Fruit fly (Drosophila melanogaster) whole organism, prepupa: Measurements from ENCODE around the gene Swip-1.

Experiments used
- Blimp-1 ChIP-seq: fragments of 200-800 bp; sonication (Bioruptor generic); optimal IDR thresholded peaks from 3 replicates; lab custom pipeline; 2017; ENCODE audit warnings: missing biosample characterization, missing genetic modification characterization, mild to moderate bottlenecking, moderate library complexity, missing genetic modification reagents
- CG10631 ChIP-seq: fragments of 200-800 bp; sonication (Bioruptor generic); optimal IDR thresholded peaks from 2 replicates; lab custom pipeline; 2016; ENCODE audit warnings: missing biosample characterization, missing genetic modification characterization
- CG10669 ChIP-seq: fragments of 200-800 bp; sonication (Bioruptor generic); optimal IDR thresholded peaks from 3 replicates; lab custom pipeline; 2018; ENCODE audit warnings: missing biosample characterization, mild to moderate bottlenecking, missing genetic modification characterization, moderate library complexity
- CG11762 ChIP-seq: fragments of 200-800 bp; sonication (Bioruptor generic); optimal IDR thresholded peaks from 3 replicates; lab custom pipeline; 2016; ENCODE audit warnings: missing biosample characterization, missing genetic modification characterization; ENCODE audit not compliant: insufficient read depth
- CG11902 ChIP-seq: fragments of 200-800 bp; sonication (Bioruptor generic); optimal IDR thresholded peaks from 3 replicates; lab custom pipeline; 2016; ENCODE audit warnings: missing biosample characterization, missing genetic modification characterization
- CG15336 ChIP-seq: fragments of 200-800 bp; sonication (Bioruptor generic); IDR thresholded peaks from 2 replicates; pipeline ENCODE4 v1.3.6; 2022; ENCODE audit warnings: missing biosample characterization, missing genetic modification characterization
- CG1621 ChIP-seq: fragments of 200-800 bp; sonication (Bioruptor generic); optimal IDR thresholded peaks from 3 replicates; lab custom pipeline; 2018; ENCODE audit warnings: missing biosample characterization, mild to moderate bottlenecking, missing genetic modification characterization
- CG16779 ChIP-seq: fragments of 200-800 bp; sonication (Bioruptor generic); optimal IDR thresholded peaks from 3 replicates; lab custom pipeline; 2017; ENCODE audit warnings: missing biosample characterization, mild to moderate bottlenecking, missing genetic modification characterization
- CG3032 ChIP-seq: fragments of 200-800 bp; optimal IDR thresholded peaks from 2 replicates; lab custom pipeline; 2019; ENCODE audit warnings: missing biosample characterization, mild to moderate bottlenecking, missing genetic modification characterization, moderate library complexity
- CG31627 ChIP-seq: fragments of 200-800 bp; sonication (Bioruptor generic); optimal IDR thresholded peaks from 3 replicates; lab custom pipeline; 2016; ENCODE audit warnings: missing biosample characterization, missing genetic modification characterization
- CG34406 ChIP-seq: fragments of 200-800 bp; sonication (Bioruptor generic); optimal IDR thresholded peaks from 3 replicates; lab custom pipeline; 2016; ENCODE audit warnings: missing biosample characterization, missing genetic modification characterization
- CG6163 ChIP-seq: fragments of 200-800 bp; sonication (Bioruptor generic); IDR thresholded peaks from 3 replicates; pipeline ENCODE4 v1.3.6; 2022; ENCODE audit warnings: missing biosample characterization, missing genetic modification characterization
- CG6276 ChIP-seq: fragments of 200-800 bp; sonication (Bioruptor generic); optimal IDR thresholded peaks from 2 replicates; lab custom pipeline; 2017; ENCODE audit warnings: missing biosample characterization, mild to moderate bottlenecking, missing genetic modification characterization
- CG6854 ChIP-seq: fragments of 200-800 bp; sonication (Bioruptor generic); optimal IDR thresholded peaks from 2 replicates; lab custom pipeline; 2017; ENCODE audit warnings: missing biosample characterization, mild to moderate bottlenecking, missing genetic modification characterization
- CG7368 ChIP-seq: fragments of 200-800 bp; sonication (Bioruptor generic); optimal IDR thresholded peaks from 3 replicates; lab custom pipeline; 2016; ENCODE audit warnings: missing biosample characterization, missing genetic modification characterization
- CG8632 ChIP-seq: fragments of 200-800 bp; sonication (Bioruptor generic); optimal IDR thresholded peaks from 3 replicates; lab custom pipeline; 2016; ENCODE audit warnings: missing biosample characterization, missing genetic modification characterization
- CG9139 ChIP-seq: fragments of 200-800 bp; sonication (Bioruptor generic); optimal IDR thresholded peaks from 3 replicates; lab custom pipeline; 2017; ENCODE audit warnings: missing biosample characterization, mild to moderate bottlenecking, missing genetic modification characterization
- Eip75B ChIP-seq: fragments of 200-800 bp; sonication (Bioruptor generic); optimal IDR thresholded peaks from 3 replicates; lab custom pipeline; 2016; ENCODE audit warnings: missing biosample characterization, missing genetic modification characterization
- Eip78C ChIP-seq: fragments of 200-800 bp; sonication (Bioruptor generic); peaks from one replicate; lab custom pipeline; 2016; ENCODE audit warnings: missing biosample characterization, missing genetic modification characterization
- Eip93F ChIP-seq: fragments of 200-800 bp; sonication (Bioruptor generic); optimal IDR thresholded peaks from 2 replicates; lab custom pipeline; 2016; ENCODE audit warnings: missing biosample characterization, mild to moderate bottlenecking, missing genetic modification characterization
- Ets21C ChIP-seq: fragments of 200-800 bp; sonication (Bioruptor generic); optimal IDR thresholded peaks from 3 replicates; lab custom pipeline; 2016; ENCODE audit warnings: missing biosample characterization, missing genetic modification characterization
- Ets96B ChIP-seq: fragments of 200-800 bp; optimal IDR thresholded peaks from 2 replicates; lab custom pipeline; 2019; ENCODE audit warnings: missing biosample characterization, mild to moderate bottlenecking, missing genetic modification characterization, moderate library complexity
- Hr38 ChIP-seq: sonication (Bioruptor generic); optimal IDR thresholded peaks from 2 replicates; lab custom pipeline; 2016; ENCODE audit warnings: missing biosample characterization, missing genetic modification characterization
- Hr39 ChIP-seq: fragments of 200-800 bp; sonication (Bioruptor generic); optimal IDR thresholded peaks from 2 replicates; lab custom pipeline; 2016; ENCODE audit warnings: missing biosample characterization, missing genetic modification characterization
- OdsH ChIP-seq: fragments of 200-800 bp; sonication (Bioruptor generic); optimal IDR thresholded peaks from 3 replicates; lab custom pipeline; 2016; ENCODE audit warnings: missing biosample characterization, missing genetic modification characterization
- Smox ChIP-seq: fragments of 200-800 bp; sonication (Bioruptor generic); optimal IDR thresholded peaks from 3 replicates; lab custom pipeline; 2016; ENCODE audit warnings: missing biosample characterization, missing genetic modification characterization
- Sox102F ChIP-seq: fragments of 200-800 bp; sonication (Bioruptor generic); optimal IDR thresholded peaks from 2 replicates; lab custom pipeline; 2016; ENCODE audit warnings: missing biosample characterization, mild to moderate bottlenecking, missing genetic modification characterization
- Sox14 ChIP-seq: fragments of 200-800 bp; sonication (Bioruptor generic); optimal IDR thresholded peaks from 3 replicates; lab custom pipeline; 2016; ENCODE audit warnings: missing biosample characterization, missing genetic modification characterization
- Sox15 ChIP-seq: fragments of 200-800 bp; sonication (Bioruptor generic); optimal IDR thresholded peaks from 3 replicates; lab custom pipeline; 2016; ENCODE audit warnings: missing biosample characterization, missing genetic modification characterization
- achi ChIP-seq: fragments of 200-800 bp; sonication (Bioruptor generic); optimal IDR thresholded peaks from 3 replicates; lab custom pipeline; 2016; ENCODE audit warnings: missing biosample characterization, missing genetic modification characterization
- acj6 ChIP-seq: fragments of 200-800 bp; sonication (Bioruptor generic); optimal IDR thresholded peaks from 3 replicates; lab custom pipeline; 2016; ENCODE audit warnings: missing biosample characterization, missing genetic modification characterization
- cyc ChIP-seq: fragments of 200-800 bp; sonication (Bioruptor generic); optimal IDR thresholded peaks from 3 replicates; lab custom pipeline; 2016; ENCODE audit warnings: missing biosample characterization, missing genetic modification characterization
- dac ChIP-seq: fragments of 200-800 bp; sonication (Bioruptor generic); optimal IDR thresholded peaks from 2 replicates; lab custom pipeline; 2017; ENCODE audit warnings: missing biosample characterization, mild to moderate bottlenecking, missing genetic modification characterization
- dsx ChIP-seq: fragments of 200-800 bp; optimal IDR thresholded peaks from 3 replicates; lab custom pipeline; 2019; ENCODE audit warnings: missing biosample characterization, mild to moderate bottlenecking, missing genetic modification characterization, moderate library complexity; ENCODE audit not compliant: poor library complexity, severe bottlenecking
- esn ChIP-seq: fragments of 200-800 bp; sonication (Bioruptor generic); optimal IDR thresholded peaks from 2 replicates; lab custom pipeline; 2016; ENCODE audit warnings: missing biosample characterization, mild to moderate bottlenecking, missing genetic modification characterization, moderate library complexity
- fd59A ChIP-seq: fragments of 200-800 bp; sonication (Bioruptor generic); optimal IDR thresholded peaks from 2 replicates; lab custom pipeline; 2017; ENCODE audit warnings: missing biosample characterization, mild to moderate bottlenecking, missing genetic modification characterization, missing genetic modification reagents
- fd85E ChIP-seq: fragments of 200-800 bp; sonication (Bioruptor generic); optimal IDR thresholded peaks from 3 replicates; lab custom pipeline; 2016; ENCODE audit warnings: missing biosample characterization, missing genetic modification characterization
- lz ChIP-seq: fragments of 200-800 bp; sonication (Bioruptor generic); optimal IDR thresholded peaks from 3 replicates; lab custom pipeline; 2016; ENCODE audit warnings: missing biosample characterization, missing genetic modification characterization
- pdm3 ChIP-seq: fragments of 200-800 bp; sonication (Bioruptor generic); optimal IDR thresholded peaks from 3 replicates; lab custom pipeline; 2016; ENCODE audit warnings: missing biosample characterization, missing genetic modification characterization
- salr ChIP-seq, 2 experiments: fragments of 200-800 bp; sonication (Bioruptor generic); optimal IDR thresholded peaks; 3 replicates each; lab custom pipeline; 2016 to 2018; ENCODE audit warnings: missing biosample characterization in 2 of 2, missing genetic modification characterization in 2 of 2, mild to moderate bottlenecking in 1 of 2
- ss ChIP-seq, 2 experiments: fragments of 200-800 bp; sonication (Bioruptor generic); optimal IDR thresholded peaks; 2 replicates in 1 of 2; 3 replicates in 1 of 2; lab custom pipeline; 2017 to 2018; ENCODE audit warnings: mild to moderate bottlenecking in 2 of 2, missing biosample characterization in 2 of 2, missing genetic modification characterization in 2 of 2, moderate library complexity in 1 of 2
- svp ChIP-seq: fragments of 200-800 bp; sonication (Bioruptor generic); peaks from one replicate; lab custom pipeline; 2016; ENCODE audit warnings: missing biosample characterization, missing genetic modification characterization
- topi ChIP-seq: fragments of 200-800 bp; sonication (Bioruptor generic); optimal IDR thresholded peaks from 3 replicates; lab custom pipeline; 2016; ENCODE audit warnings: missing biosample characterization, missing genetic modification characterization
- vri ChIP-seq: fragments of 200-800 bp; sonication (Bioruptor generic); optimal IDR thresholded peaks from 3 replicates; lab custom pipeline; 2016; ENCODE audit warnings: missing biosample characterization, mild to moderate bottlenecking, missing genetic modification characterization

The Swip-1 gene

dm6 chr2L:18946636-18947514 is 40.2 kb downstream of the Swip-1 start (continued):
- TF ChIP-seq Ets21C (GFP tag; lab: Kevin White, UChicago) (no peak), achi (GFP tag; lab: Kevin White, UChicago) (peak; percentile 82), CG31627 (peak; percentile 43), CG10669 (GFP tag; lab: Kevin White, UChicago) (peak; percentile 75), OdsH (GFP tag; lab: Kevin White, UChicago) (peak; percentile 78), CG16779 (tag; lab: Kevin White, UChicago) (peak; percentile 77), CG10631 (peak; percentile 92), Sox15 (GFP tag; lab: Kevin White, UChicago) (peak; percentile 53), esn (GFP tag; lab: Kevin White, UChicago) (peak; percentile 86), pdm3 (GFP tag; lab: Kevin White, UChicago) (peak; percentile 39)
- TF ChIP-seq, all 60 proteins: peak for 50

- TF ChIP-seq Ets21C (GFP tag; lab: Kevin White, UChicago) (peak; percentile 12), Eip75B (peak; percentile 29), Hr38 (GFP tag; lab: Kevin White, UChicago) (no peak), CG10669 (GFP tag; lab: Kevin White, UChicago) (peak; percentile 33), CG1621 (tag; lab: Kevin White, UChicago) (no peak), CG11902 (peak; percentile 6), Blimp-1 (GFP tag; lab: Kevin White, UChicago) (no peak), Eip93F (GFP tag; lab: Kevin White, UChicago) (no peak), cyc (peak; percentile 25), topi (peak; percentile 59), acj6 (GFP tag; lab: Kevin White, UChicago) (peak; percentile 32), Sox14 (GFP tag; lab: Kevin White, UChicago) (peak; percentile 68), Hr39 (peak; percentile 39), CG8632 (GFP tag; lab: Kevin White, UChicago) (peak; percentile 1), CG15336 (GFP tag; lab: Robert Waterston, UW) (no peak), CG6163 (GFP tag; lab: Robert Waterston, UW) (0 out of 3 replicates have a peak, but pooled peaks have one; percentile 23), CG9139 (GFP tag; lab: Kevin White, UChicago) (no peak), OdsH (GFP tag; lab: Kevin White, UChicago) (peak; percentile 42), CG31627 (peak; percentile 54), svp (GFP tag; lab: Kevin White, UChicago) (peak; percentile 83), CG6854 (GFP tag; lab: Kevin White, UChicago) (no peak), ss (GFP tag; optimal IDR thresholded peaks at IDR 0.05; lab: Kevin White, UChicago) (peak in 1 of 2 experiments; percentile 33), CG16779 (tag; lab: Kevin White, UChicago) (no peak), fd85E (GFP tag; lab: Kevin White, UChicago) (no peak), lz (GFP tag; lab: Kevin White, UChicago) (peak; percentile 53), Smox (GFP tag; lab: Kevin White, UChicago) (peak; percentile 35), dac (GFP tag; lab: Kevin White, UChicago) (no peak), Sox102F (GFP tag; lab: Kevin White, UChicago) (peak; percentile 35), CG7368 (no peak), vri (GFP tag; lab: Kevin White, UChicago) (no peak), Eip78C (GFP tag; lab: Kevin White, UChicago) (peak; percentile 85), dsx (GFP tag; lab: Kevin White, UChicago) (no peak), salr (GFP tag; optimal IDR thresholded peaks at IDR 0.05; lab: Kevin White, UChicago) (no peak), CG3032 (tag; lab: Kevin White, UChicago) (peak; percentile 55), esn (GFP tag; lab: Kevin White, UChicago) (peak; percentile 55), CG11762 (GFP tag; lab: Kevin White, UChicago) (peak; percentile 6), achi (GFP tag; lab: Kevin White, UChicago) (peak; percentile 41), CG34406 (GFP tag; lab: Kevin White, UChicago) (peak; percentile 9), fd59A (GFP tag; lab: Kevin White, UChicago) (peak; percentile 62), Sox15 (GFP tag; lab: Kevin White, UChicago) (peak; percentile 22), Ets96B (tag; lab: Kevin White, UChicago) (peak; percentile 38), CG10631 (peak; percentile 53), CG6276 (GFP tag; lab: Kevin White, UChicago) (no peak)
Measured at dm6 chr2L:18945765-18946552, 41.1 kb downstream of the Swip-1 start, which contains the start of gene CG46304. Gene CG46304, plus strand, starts transcription at chr2L:18946305.
